Worm (Caenorhabditis elegans) whole organism, L2 larva: ENCODE measurements around the gene acdh-7.

Experiments
- alr-1 ChIP-seq: fragments of 150-350 bp; optimal IDR thresholded peaks from 2 replicates; lab custom pipeline; 2014; ENCODE audit warnings: missing biosample characterization, missing genetic modification characterization
- aly-2 ChIP-seq: fragments of 150-350 bp; optimal IDR thresholded peaks from 2 replicates; lab custom pipeline; 2014; ENCODE audit warnings: missing biosample characterization, missing genetic modification characterization
- egl-27 ChIP-seq: sonication (generic microtip); optimal IDR thresholded peaks from 3 replicates; lab custom pipeline; 2017; ENCODE audit warnings: missing biosample characterization, missing genetic modification reagents, missing genetic modification characterization
- elt-1 ChIP-seq: fragments of 150-350 bp; optimal IDR thresholded peaks from 2 replicates; lab custom pipeline; 2014; ENCODE audit warnings: missing biosample characterization, missing genetic modification characterization
- lin-39 ChIP-seq: fragments of 150-350 bp; optimal IDR thresholded peaks from 2 replicates; lab custom pipeline; 2014; ENCODE audit warnings: missing biosample characterization, missing genetic modification reagents, missing genetic modification characterization
- mab-5 ChIP-seq: fragments of 150-350 bp; optimal IDR thresholded peaks from 2 replicates; lab custom pipeline; 2014; ENCODE audit warnings: missing biosample characterization, missing genetic modification characterization
- mdl-1 ChIP-seq, 2 experiments: fragments of 150-350 bp in 1 of 2; sonication (generic microtip) in 1 of 2; optimal IDR thresholded peaks; 2 replicates each; lab custom pipeline; 2017; ENCODE audit warnings: missing biosample characterization in 2 of 2, missing genetic modification characterization in 2 of 2
- nhr-12 ChIP-seq: fragments of 150-350 bp; optimal IDR thresholded peaks from 2 replicates; lab custom pipeline; 2014; ENCODE audit warnings: missing biosample characterization, missing genetic modification characterization
- nhr-77 ChIP-seq: fragments of 150-350 bp; optimal IDR thresholded peaks from 2 replicates; lab custom pipeline; 2014; ENCODE audit warnings: missing biosample characterization, missing genetic modification characterization
- peb-1 ChIP-seq: fragments of 150-350 bp; optimal IDR thresholded peaks from 2 replicates; lab custom pipeline; 2014; ENCODE audit warnings: missing biosample characterization, missing genetic modification characterization
- ztf-4 ChIP-seq: fragments of 150-350 bp; optimal IDR thresholded peaks from 2 replicates; lab custom pipeline; 2014; ENCODE audit warnings: missing biosample characterization, missing genetic modification characterization

ce11 chrX:17170401-17170800 is 46.5 kb downstream of the acdh-7 start:
- TF ChIP-seq mdl-1 (tag; optimal IDR thresholded peaks at IDR 0.05; lab: Kevin White, UChicago) (no peak), egl-27 (tag; lab: Kevin White, UChicago) (no peak), lin-39 (no peak), aly-2 (tag; lab: Kevin White, UChicago) (no peak), mab-5 (no peak), elt-1 (tag; lab: Kevin White, UChicago) (no peak), ztf-4 (tag; lab: Kevin White, UChicago) (no peak), nhr-12 (tag; lab: Kevin White, UChicago) (no peak), peb-1 (tag; lab: Kevin White, UChicago) (no peak), alr-1 (tag; lab: Kevin White, UChicago) (no peak), nhr-77 (tag; lab: Kevin White, UChicago) (no peak)
